Fruit fly (Drosophila melanogaster) whole organism, embryonic: ENCODE measurements around the gene CG3632.

Source experiments
- Antp ChIP-seq: fragments of 200-800 bp; sonication (Bioruptor generic); optimal IDR thresholded peaks from 3 replicates; lab custom pipeline; 2016; ENCODE audit warnings: missing biosample characterization, missing genetic modification characterization
- Bgb ChIP-seq: fragments of 200-800 bp; sonication (Bioruptor generic); IDR thresholded peaks from 2 replicates; pipeline ENCODE4 v1.3.6; 2022; ENCODE audit warnings: missing biosample characterization, missing genetic modification characterization; ENCODE audit not compliant: partially characterized antibody
- CG10267 ChIP-seq: fragments of 200-800 bp; sonication (Bioruptor generic); optimal IDR thresholded peaks from 2 replicates; lab custom pipeline; 2018; ENCODE audit warnings: missing biosample characterization, mild to moderate bottlenecking, missing genetic modification characterization, moderate library complexity
- CG12769 ChIP-seq: fragments of 200-800 bp; sonication (Bioruptor generic); optimal IDR thresholded peaks from 2 replicates; lab custom pipeline; 2019; ENCODE audit warnings: missing biosample characterization, mild to moderate bottlenecking, missing genetic modification characterization, moderate library complexity
- CG13296 ChIP-seq: fragments of 200-800 bp; sonication (Bioruptor generic); optimal IDR thresholded peaks from 3 replicates; lab custom pipeline; 2018; ENCODE audit warnings: missing biosample characterization, mild to moderate bottlenecking, missing genetic modification characterization
- CG14965 ChIP-seq: fragments of 200-800 bp; sonication (Bioruptor generic); optimal IDR thresholded peaks from 2 replicates; lab custom pipeline; 2016; ENCODE audit warnings: missing biosample characterization, missing genetic modification characterization, borderline replicate concordance
- CG1603 ChIP-seq: fragments of 200-800 bp; sonication (Bioruptor generic); optimal IDR thresholded peaks from 2 replicates; lab custom pipeline; 2019; ENCODE audit warnings: missing biosample characterization, mild to moderate bottlenecking, missing genetic modification characterization, moderate library complexity
- CG16863 ChIP-seq: fragments of 200-800 bp; sonication (Bioruptor generic); optimal IDR thresholded peaks from 3 replicates; lab custom pipeline; 2016; ENCODE audit warnings: missing biosample characterization, missing genetic modification characterization
- CG17186 ChIP-seq: fragments of 200-800 bp; sonication (Bioruptor generic); optimal IDR thresholded peaks from 3 replicates; lab custom pipeline; 2017; ENCODE audit warnings: missing biosample characterization, missing genetic modification reagents, missing genetic modification characterization
- CG18476 ChIP-seq: fragments of 200-800 bp; sonication (Bioruptor generic); optimal IDR thresholded peaks from 2 replicates; lab custom pipeline; 2016; ENCODE audit warnings: missing biosample characterization, mild to moderate bottlenecking, missing genetic modification characterization
- CG2116 ChIP-seq: fragments of 200-800 bp; sonication (Bioruptor generic); optimal IDR thresholded peaks from 3 replicates; lab custom pipeline; 2018; ENCODE audit warnings: missing biosample characterization, mild to moderate bottlenecking, missing genetic modification characterization
- CG3065 ChIP-seq: fragments of 200-800 bp; sonication (Bioruptor generic); optimal IDR thresholded peaks from 2 replicates; lab custom pipeline; 2016; ENCODE audit warnings: missing biosample characterization, missing genetic modification characterization
- CG3407 ChIP-seq: fragments of 200-800 bp; sonication (Bioruptor generic); optimal IDR thresholded peaks from 2 replicates; lab custom pipeline; 2018; ENCODE audit warnings: missing biosample characterization, mild to moderate bottlenecking, missing genetic modification characterization
- CG34376 ChIP-seq: fragments of 200-800 bp; sonication (Bioruptor generic); optimal IDR thresholded peaks from 2 replicates; lab custom pipeline; 2018; ENCODE audit warnings: missing biosample characterization, mild to moderate bottlenecking, missing genetic modification characterization
- CG6689 ChIP-seq: fragments of 200-800 bp; sonication (Bioruptor generic); IDR thresholded peaks from 2 replicates; pipeline ENCODE4 v1.3.6; 2022; ENCODE audit warnings: missing biosample characterization, missing genetic modification characterization
- CG7928 ChIP-seq: fragments of 200-800 bp; sonication (Bioruptor generic); optimal IDR thresholded peaks from 2 replicates; lab custom pipeline; 2017; ENCODE audit warnings: missing biosample characterization, mild to moderate bottlenecking, missing genetic modification characterization
- CG8359 ChIP-seq: fragments of 200-800 bp; sonication (Bioruptor generic); optimal IDR thresholded peaks from 2 replicates; lab custom pipeline; 2017; ENCODE audit warnings: missing biosample characterization, mild to moderate bottlenecking, missing genetic modification characterization, borderline replicate concordance
- Dbx ChIP-seq: fragments of 200-800 bp; sonication (Bioruptor generic); IDR thresholded peaks from 3 replicates; pipeline ENCODE4 v1.3.6; 2022; ENCODE audit warnings: missing biosample characterization, missing genetic modification characterization
- Deaf1 ChIP-seq: fragments of 200-800 bp; optimal IDR thresholded peaks from 3 replicates; lab custom pipeline; 2019; ENCODE audit warnings: missing biosample characterization, mild to moderate bottlenecking, missing genetic modification characterization, moderate library complexity
- Hmr ChIP-seq: fragments of 200-800 bp; sonication (Bioruptor generic); optimal IDR thresholded peaks from 3 replicates; lab custom pipeline; 2017; ENCODE audit warnings: mild to moderate bottlenecking, missing biosample characterization, missing genetic modification reagents, missing genetic modification characterization
- Hsf ChIP-seq: fragments of 200-800 bp; sonication (Bioruptor generic); optimal IDR thresholded peaks from 3 replicates; lab custom pipeline; 2016; ENCODE audit warnings: missing biosample characterization, missing genetic modification characterization
- MBD-R2 ChIP-seq: fragments of 200-800 bp; sonication (Bioruptor generic); IDR thresholded peaks from 2 replicates; pipeline ENCODE4 v1.3.6; 2022; ENCODE audit warnings: missing biosample characterization, missing genetic modification characterization
- MESR4 ChIP-seq: fragments of 200-800 bp; sonication (Bioruptor generic); optimal IDR thresholded peaks from 2 replicates; lab custom pipeline; 2018; ENCODE audit warnings: missing biosample characterization, mild to moderate bottlenecking, missing genetic modification characterization, moderate library complexity
- Myb ChIP-seq: fragments of 200-800 bp; sonication (Bioruptor generic); optimal IDR thresholded peaks from 2 replicates; lab custom pipeline; 2016; ENCODE audit warnings: missing biosample characterization, missing genetic modification characterization
- NC2α ChIP-seq: fragments of 200-800 bp; sonication (Bioruptor generic); optimal IDR thresholded peaks from 2 replicates; lab custom pipeline; 2016; ENCODE audit warnings: missing biosample characterization, missing genetic modification characterization
- Opbp ChIP-seq: fragments of 200-800 bp; sonication (Bioruptor generic); IDR thresholded peaks from 3 replicates; pipeline ENCODE4 v1.3.6; 2022; ENCODE audit warnings: missing biosample characterization, missing genetic modification characterization; ENCODE audit not compliant: partially characterized antibody
- Pdp1 ChIP-seq, 2 experiments: fragments of 200-800 bp; sonication (Bioruptor generic); optimal IDR thresholded peaks; 3 replicates each; lab custom pipeline; 2016; ENCODE audit warnings: missing biosample characterization in 2 of 2, missing genetic modification characterization in 2 of 2, mild to moderate bottlenecking in 1 of 2, moderate library complexity in 1 of 2
- Ptx1 ChIP-seq: fragments of 200-800 bp; sonication (Bioruptor generic); IDR thresholded peaks from 2 replicates; pipeline ENCODE4 v1.3.6; 2022; ENCODE audit warnings: missing biosample characterization, missing genetic modification characterization
- Sox100B ChIP-seq: fragments of 200-800 bp; sonication (Bioruptor generic); optimal IDR thresholded peaks from 3 replicates; lab custom pipeline; 2018; ENCODE audit warnings: missing biosample characterization, mild to moderate bottlenecking, missing genetic modification characterization
- ci ChIP-seq: fragments of 200-800 bp; sonication (Bioruptor generic); IDR thresholded peaks from 3 replicates; pipeline ENCODE4 v1.3.6; 2022; ENCODE audit warnings: missing biosample characterization, missing genetic modification characterization
- cwo ChIP-seq: fragments of 200-800 bp; sonication (Bioruptor generic); optimal IDR thresholded peaks from 3 replicates; lab custom pipeline; 2017; ENCODE audit warnings: missing biosample characterization, missing genetic modification characterization, mild to moderate bottlenecking, moderate library complexity, missing genetic modification reagents
- dysf ChIP-seq: fragments of 200-800 bp; sonication (Bioruptor generic); IDR thresholded peaks from 3 replicates; pipeline ENCODE4 v1.3.6; 2022; ENCODE audit warnings: missing biosample characterization, missing genetic modification characterization
- gcm2 ChIP-seq: fragments of 200-800 bp; sonication (Bioruptor generic); optimal IDR thresholded peaks from 2 replicates; lab custom pipeline; 2016; ENCODE audit warnings: missing biosample characterization, missing genetic modification characterization
- gfzf ChIP-seq: fragments of 200-800 bp; sonication (Bioruptor generic); optimal IDR thresholded peaks from 2 replicates; lab custom pipeline; 2016; ENCODE audit warnings: missing biosample characterization, mild to moderate bottlenecking, missing genetic modification characterization, moderate library complexity
- grn ChIP-seq: fragments of 200-800 bp; sonication (Bioruptor generic); optimal IDR thresholded peaks from 3 replicates; lab custom pipeline; 2017; ENCODE audit warnings: missing biosample characterization, missing genetic modification characterization
- inv ChIP-seq: fragments of 200-800 bp; sonication (Bioruptor generic); IDR thresholded peaks from 2 replicates; pipeline ENCODE4 v1.3.6; 2022; ENCODE audit warnings: missing biosample characterization, missing genetic modification characterization; ENCODE audit not compliant: partially characterized antibody
- jing ChIP-seq: fragments of 200-800 bp; sonication (Bioruptor generic); optimal IDR thresholded peaks from 2 replicates; lab custom pipeline; 2018; ENCODE audit warnings: missing biosample characterization, mild to moderate bottlenecking, missing genetic modification characterization
- jumu ChIP-seq: fragments of 200-800 bp; sonication (Bioruptor generic); optimal IDR thresholded peaks from 3 replicates; lab custom pipeline; 2016; ENCODE audit warnings: missing biosample characterization, missing genetic modification characterization
- lilli ChIP-seq: fragments of 200-800 bp; sonication (Bioruptor generic); optimal IDR thresholded peaks from 3 replicates; lab custom pipeline; 2016; ENCODE audit warnings: missing biosample characterization, missing genetic modification characterization
- luna ChIP-seq: fragments of 200-800 bp; sonication (Bioruptor generic); optimal IDR thresholded peaks from 2 replicates; lab custom pipeline; 2016; ENCODE audit warnings: missing biosample characterization, missing genetic modification characterization
- mam ChIP-seq: fragments of 200-800 bp; sonication (Bioruptor generic); optimal IDR thresholded peaks from 3 replicates; lab custom pipeline; 2016; ENCODE audit warnings: missing biosample characterization, missing genetic modification characterization
- nmo ChIP-seq: fragments of 200-800 bp; sonication (Bioruptor generic); optimal IDR thresholded peaks from 2 replicates; lab custom pipeline; 2018; ENCODE audit warnings: missing biosample characterization, mild to moderate bottlenecking, missing genetic modification characterization, moderate library complexity
- pzg ChIP-seq: fragments of 200-800 bp; sonication (Bioruptor generic); optimal IDR thresholded peaks from 3 replicates; lab custom pipeline; 2018; ENCODE audit warnings: missing biosample characterization, mild to moderate bottlenecking, missing genetic modification characterization, moderate library complexity
- salm ChIP-seq: fragments of 200-800 bp; sonication (Bioruptor generic); optimal IDR thresholded peaks from 2 replicates; lab custom pipeline; 2018; ENCODE audit warnings: missing biosample characterization, mild to moderate bottlenecking, missing genetic modification characterization
- ssp ChIP-seq: fragments of 200-800 bp; sonication (Bioruptor generic); IDR thresholded peaks from 2 replicates; pipeline ENCODE4 v1.3.6; 2022; ENCODE audit warnings: missing biosample characterization, missing genetic modification characterization
- tio ChIP-seq: fragments of 200-800 bp; sonication (Bioruptor generic); optimal IDR thresholded peaks from 2 replicates; lab custom pipeline; 2017; ENCODE audit warnings: missing biosample characterization, missing genetic modification characterization, inconsistent platforms
- tna ChIP-seq: fragments of 200-800 bp; sonication (Bioruptor generic); IDR thresholded peaks from 2 replicates; pipeline ENCODE4 v1.3.6; 2022; ENCODE audit warnings: missing biosample characterization, missing genetic modification characterization; ENCODE audit not compliant: partially characterized antibody
- usp ChIP-seq: fragments of >200 bp; optimal IDR thresholded peaks from 2 replicates; lab custom pipeline; 2017; ENCODE audit warnings: missing biosample characterization, missing genetic modification characterization
- vnd ChIP-seq: fragments of 200-800 bp; sonication (Bioruptor generic); IDR thresholded peaks from 3 replicates; pipeline ENCODE4 v1.3.6; 2022; ENCODE audit warnings: missing biosample characterization, missing genetic modification characterization; ENCODE audit not compliant: partially characterized antibody

Gene CG3632

DNA sequence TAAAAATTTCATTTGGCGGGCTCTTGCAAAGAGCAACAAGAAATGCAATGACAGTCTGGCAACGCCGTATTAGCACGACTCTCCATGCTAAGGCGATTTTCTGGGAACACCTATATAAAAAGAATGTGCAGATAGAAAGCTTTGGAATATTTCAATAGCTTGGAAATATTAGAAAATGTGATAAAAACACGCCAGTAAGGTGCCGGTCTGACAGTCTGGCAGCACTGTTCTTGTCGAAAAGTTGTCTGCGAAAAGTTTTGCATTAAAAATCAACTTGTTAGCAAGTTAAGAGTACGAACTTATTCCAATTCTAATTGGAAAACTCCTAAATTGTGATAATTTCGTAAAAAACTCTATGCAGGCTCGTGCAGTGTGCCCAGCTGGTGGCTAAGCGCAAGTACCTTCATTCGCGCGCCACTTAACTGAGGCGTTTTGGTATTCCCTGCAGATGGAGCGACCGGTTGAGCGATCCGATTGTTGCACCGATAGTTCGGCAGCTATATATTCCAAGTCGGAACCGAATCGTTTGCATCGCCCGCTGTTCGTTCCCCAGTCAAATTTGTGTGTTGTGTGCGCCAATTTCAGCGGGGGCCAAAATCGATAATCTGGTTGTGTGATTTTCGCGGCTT is 18.5 kb upstream of the CG3632 start, which contains the start of gene eas (continued):
- TF ChIP-seq grn = peak; percentile 22
- peak; percentile 43 for TF ChIP-seq lilli
- peak; percentile 15 for TF ChIP-seq mam (GFP tag; lab: Kevin White, UChicago)
- TF ChIP-seq CG3065 (GFP tag; lab: Kevin White, UChicago) = no peak
- 0 out of 3 replicates have a peak, but pooled peaks have one; percentile 31 for TF ChIP-seq Dbx (GFP tag; lab: Robert Waterston, UW)
- TF ChIP-seq ssp (GFP tag; lab: Robert Waterston, UW) = peak; percentile 50; the same call in 1 of the 2 replicates
- peak; percentile 31 for TF ChIP-seq CG10267 (tag; lab: Kevin White, UChicago)
- no peak for TF ChIP-seq dysf
- no peak for TF ChIP-seq cwo (GFP tag; lab: Kevin White, UChicago)
- peak; percentile 56; the same call in 1 of the 2 replicates for TF ChIP-seq tna (GFP tag; lab: Robert Waterston, UW)
- no peak for TF ChIP-seq gcm2 (GFP tag; lab: Kevin White, UChicago)
- peak; percentile 83 for TF ChIP-seq Bgb
- TF ChIP-seq CG7928 (GFP tag; lab: Kevin White, UChicago) = no peak
- peak; percentile 63 for TF ChIP-seq CG1603 (tag; lab: Kevin White, UChicago)
- peak; percentile 65 for TF ChIP-seq Deaf1 (tag; lab: Kevin White, UChicago)
- TF ChIP-seq CG6689 (GFP tag; lab: Robert Waterston, UW) = no peak
- no peak for TF ChIP-seq CG18476 (GFP tag; lab: Kevin White, UChicago)
- TF ChIP-seq CG8359 (GFP tag; lab: Kevin White, UChicago) = no peak
- TF ChIP-seq CG16863 (GFP tag; lab: Kevin White, UChicago) = peak; percentile 30
- peak; percentile 81 for TF ChIP-seq CG17186 (GFP tag; lab: Kevin White, UChicago)
- TF ChIP-seq Pdp1 (GFP tag; optimal IDR thresholded peaks at IDR 0.05; lab: Kevin White, UChicago) = peak; percentile 3 to 43
- TF ChIP-seq gfzf (GFP tag; lab: Kevin White, UChicago) = peak; percentile 96
- peak; percentile 58 for TF ChIP-seq nmo
- no peak for TF ChIP-seq CG34376
- TF ChIP-seq CG14965 (GFP tag; lab: Kevin White, UChicago) = no peak
- TF ChIP-seq CG12769 (tag; lab: Kevin White, UChicago) = no peak
- peak; percentile 51 for TF ChIP-seq Myb (GFP tag; lab: Kevin White, UChicago)
- TF ChIP-seq jumu (GFP tag; lab: Kevin White, UChicago) = peak; percentile 4
- TF ChIP-seq jing (GFP tag; lab: Kevin White, UChicago) = no peak
- TF ChIP-seq tio (GFP tag; lab: Kevin White, UChicago) = no peak
- TF ChIP-seq NC2α (GFP tag; lab: Kevin White, UChicago) = no peak
- peak; percentile 69 for TF ChIP-seq inv
- peak; percentile 62; the same call in 2 of the 3 replicates for TF ChIP-seq vnd (GFP tag; lab: Robert Waterston, UW)
- TF ChIP-seq salm (tag; lab: Kevin White, UChicago) = no peak
- peak; percentile 75 for TF ChIP-seq Opbp (GFP tag; lab: Robert Waterston, UW)
- no peak for TF ChIP-seq Sox100B (GFP tag; lab: Kevin White, UChicago)
- peak; percentile 74 for TF ChIP-seq ci (GFP tag; lab: Robert Waterston, UW)
- TF ChIP-seq pzg = peak; percentile 87
- peak; percentile 10 for TF ChIP-seq Hsf
- peak; percentile 24; the same call in 1 of the 2 replicates for TF ChIP-seq Ptx1 (GFP tag; lab: Robert Waterston, UW)
- TF ChIP-seq MBD-R2 (GFP tag; lab: Robert Waterston, UW) = peak; percentile 55
- TF ChIP-seq CG13296 (GFP tag; lab: Kevin White, UChicago) = no peak
- no peak for TF ChIP-seq usp
- TF ChIP-seq Antp (GFP tag; lab: Kevin White, UChicago) = no peak
- TF ChIP-seq CG3407 (GFP tag; lab: Kevin White, UChicago) = no peak
- peak; percentile 72 for TF ChIP-seq CG2116 (GFP tag; lab: Kevin White, UChicago)
- TF ChIP-seq luna (GFP tag; lab: Kevin White, UChicago) = no peak
- peak; percentile 21 for TF ChIP-seq MESR4 (GFP tag; lab: Kevin White, UChicago)
- peak; percentile 25 for TF ChIP-seq Hmr (GFP tag; lab: Kevin White, UChicago)
